Fruit fly (Drosophila melanogaster) ovary, adult (tissue): ENCODE data around the gene Rpn12.
"Not testable (repeated sequence)": the region's sequence is repeated elsewhere in the genome, so short reads cannot be mapped to it uniquely, and the experiment has no call there.

Experiments used
- CG17801 ChIP-seq: fragments of 200-800 bp; optimal IDR thresholded peaks from 2 replicates; lab custom pipeline; 2019; ENCODE audit warnings: missing biosample characterization, mild to moderate bottlenecking, missing genetic modification characterization, moderate library complexity; ENCODE audit not compliant: partially characterized antibody

Rpn12 gene

dm6 chr3L:16582678-16583315 is at the start of gene Rpn12:
Rpn12 (plus strand) TSS chr3L:16583028.
- TF ChIP-seq CG17801: peak; percentile 59

- peak; percentile 63 for TF ChIP-seq CG17801
Observed at dm6 chr3L:16533932-16534331, 48.9 kb upstream of the Rpn12 start.

DNA sequence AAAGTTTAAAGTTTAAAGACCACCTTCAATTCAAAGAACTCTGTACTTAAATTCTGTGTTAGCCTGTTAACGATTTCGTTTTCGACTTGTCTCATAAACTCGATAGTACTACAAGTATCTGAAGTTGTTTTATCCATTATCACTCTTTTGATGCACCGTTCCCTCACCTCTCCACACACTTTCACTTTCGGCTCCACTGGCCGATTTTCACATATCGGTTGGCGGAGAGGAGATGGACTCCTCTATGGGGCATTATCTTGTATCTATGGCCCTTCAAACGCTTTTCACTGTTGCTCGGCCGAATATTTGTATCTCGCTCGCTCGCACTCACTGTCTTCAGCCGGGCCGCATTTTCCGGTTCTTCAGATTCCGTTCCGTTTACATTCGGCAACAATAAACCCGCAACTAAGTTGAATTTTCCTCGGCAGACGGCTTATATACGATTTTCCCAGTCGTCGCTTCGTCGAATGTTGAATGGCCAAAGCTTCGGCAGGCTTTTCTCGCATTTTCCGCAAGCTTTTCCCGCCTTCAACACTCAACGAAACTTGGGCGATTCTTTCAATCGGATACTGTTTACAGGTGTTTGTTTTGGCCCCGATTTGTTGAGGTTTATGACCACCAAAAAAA is 39.7 kb upstream of the Rpn12 start, which contains the start of gene CG43373:
Gene CG43373 (minus strand): TSS at position 373 of the 627 bp plus-strand sequence.
- TF ChIP-seq CG17801: no peak

- no peak for TF ChIP-seq CG17801
Observed at dm6 chr3L:16544220-16544619, 38.6 kb upstream of the Rpn12 start.

- TF ChIP-seq CG17801: no peak
Observed at dm6 chr3L:16545511-16545910, 37.3 kb upstream of the Rpn12 start, which contains the start of gene CG13033. CG13033 (minus strand) TSS chr3L:16545628.

DNA sequence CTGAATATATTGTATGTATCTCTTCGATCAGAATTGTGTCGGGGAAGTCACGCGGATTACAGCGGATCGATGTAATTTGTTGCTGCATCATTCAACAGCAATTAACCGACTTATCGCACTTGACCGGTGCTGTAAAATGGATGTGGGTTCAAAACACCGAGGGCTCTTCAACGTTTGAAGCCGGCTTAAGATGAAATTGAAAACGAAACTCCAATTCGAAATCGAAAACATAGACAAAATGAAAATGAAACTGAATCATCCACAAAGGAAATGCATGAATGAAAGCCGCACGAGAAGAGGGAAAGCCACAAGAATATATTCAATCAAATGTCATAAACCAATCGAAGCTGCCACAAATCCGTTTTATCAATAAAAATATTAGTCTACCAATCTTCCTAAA is 36.7 kb upstream of the Rpn12 start:
- no peak for TF ChIP-seq CG17801

DNA sequence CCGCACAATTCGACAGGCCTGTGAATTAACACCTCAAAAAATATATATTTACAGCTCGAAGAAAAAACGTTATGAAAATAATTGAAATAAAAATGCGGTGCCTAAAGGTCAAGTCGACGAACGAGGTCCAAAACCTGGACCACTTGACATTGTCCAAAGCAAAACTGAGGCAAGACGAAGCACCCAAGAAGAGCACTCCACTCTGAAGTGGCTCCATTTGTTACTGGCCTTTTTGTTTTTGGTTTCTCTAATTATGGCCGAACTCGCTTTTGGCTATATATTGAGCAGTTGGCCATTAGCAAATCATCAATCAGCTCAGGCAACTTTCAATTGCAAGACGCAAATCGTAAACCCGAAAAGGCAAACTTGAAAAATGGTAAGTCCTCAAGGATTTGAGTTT is 26.3 kb upstream of the Rpn12 start, which contains the start of gene CG4229:
Gene CG4229 (plus strand): TSS at position 301 of the 400 bp plus-strand sequence.
- TF ChIP-seq CG17801: no peak

dm6 chr3L:16563361-16563760 is 19.5 kb upstream of the Rpn12 start:
- TF ChIP-seq CG17801: no peak

DNA sequence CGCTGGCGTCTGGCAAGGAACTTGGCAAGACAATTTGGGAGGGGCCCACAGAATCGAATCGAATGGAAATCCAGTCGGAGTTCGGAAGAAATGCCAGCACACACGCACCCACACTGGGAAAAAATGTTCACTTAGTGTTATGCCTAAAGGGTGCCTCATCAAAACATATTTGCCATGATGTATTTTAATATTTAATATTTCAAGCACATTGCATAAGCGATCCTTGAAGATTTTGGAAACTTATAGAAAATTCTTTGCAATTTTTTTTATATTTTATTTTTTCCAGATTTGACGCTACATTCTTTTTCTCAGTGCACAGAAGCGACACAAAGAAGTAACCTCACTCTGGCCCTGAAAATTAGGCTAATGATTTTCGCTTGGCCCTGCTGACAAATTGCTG is 16.7 kb upstream of the Rpn12 start:
- TF ChIP-seq CG17801: no peak

dm6 chr3L:16566700-16567221 is 16.1 kb upstream of the Rpn12 start, which contains the start of gene UQCR-6.4L:
UQCR-6.4L (plus strand) TSS chr3L:16566750.
- no peak for TF ChIP-seq CG17801

- TF ChIP-seq CG17801: no peak
Observed at dm6 chr3L:16567495-16567894, 15.3 kb upstream of the Rpn12 start.

DNA sequence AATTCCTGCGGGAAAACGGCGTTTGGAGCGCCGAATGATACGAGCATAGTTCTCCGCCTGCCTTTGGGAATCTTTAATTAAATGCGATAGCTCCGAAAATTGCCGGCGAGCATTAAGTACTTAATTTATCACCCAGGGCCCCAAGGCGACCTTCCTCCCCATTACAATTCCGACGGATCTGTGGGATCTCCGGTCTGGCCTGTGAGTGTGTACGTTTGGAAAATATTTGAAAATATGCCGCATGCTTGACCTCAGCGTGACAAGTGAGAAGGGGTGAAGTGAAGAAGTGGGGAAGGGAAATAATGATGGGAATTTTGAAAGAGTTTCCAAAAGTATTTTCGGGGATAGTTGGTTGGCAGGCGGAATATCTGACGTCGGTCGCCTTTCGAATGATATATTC is 13.4 kb upstream of the Rpn12 start:
- no peak for TF ChIP-seq CG17801

DNA sequence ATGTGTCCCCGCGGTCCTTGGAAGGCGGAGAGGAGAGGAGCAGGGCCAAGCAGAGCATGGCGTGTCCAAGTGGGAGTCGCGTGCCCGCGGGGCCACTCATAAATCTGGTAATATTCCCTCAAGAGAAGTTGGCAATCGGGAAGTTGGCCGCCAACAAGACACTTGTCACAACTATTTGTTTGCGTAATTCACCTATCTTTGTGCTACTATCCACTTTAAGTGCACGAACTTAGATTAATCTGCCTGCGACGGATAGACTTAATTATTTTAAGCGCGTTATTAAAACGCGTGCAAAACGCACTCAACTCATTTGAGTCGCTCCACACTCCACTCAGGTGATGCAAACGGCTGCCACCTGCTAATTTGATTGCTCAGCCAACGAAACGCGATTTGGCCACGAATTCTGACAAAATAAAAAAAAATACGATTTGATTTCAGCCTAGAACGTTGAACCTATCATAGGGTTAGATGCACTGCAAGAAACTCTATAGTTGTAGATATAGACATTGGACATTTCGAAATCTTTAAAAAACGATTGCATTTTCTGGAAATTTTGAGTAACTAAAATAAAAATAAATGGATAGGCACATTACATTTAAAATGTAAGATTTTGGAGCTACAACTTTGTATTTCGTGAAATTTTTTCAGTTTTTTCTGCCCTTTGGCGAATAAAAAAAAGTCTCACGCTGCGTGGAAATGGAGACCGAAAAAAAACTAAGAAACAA is 11.7 kb upstream of the Rpn12 start:
- no peak for TF ChIP-seq CG17801

- no peak for TF ChIP-seq CG17801
Observed at dm6 chr3L:16571739-16572063, 11.1 kb upstream of the Rpn12 start.

DNA sequence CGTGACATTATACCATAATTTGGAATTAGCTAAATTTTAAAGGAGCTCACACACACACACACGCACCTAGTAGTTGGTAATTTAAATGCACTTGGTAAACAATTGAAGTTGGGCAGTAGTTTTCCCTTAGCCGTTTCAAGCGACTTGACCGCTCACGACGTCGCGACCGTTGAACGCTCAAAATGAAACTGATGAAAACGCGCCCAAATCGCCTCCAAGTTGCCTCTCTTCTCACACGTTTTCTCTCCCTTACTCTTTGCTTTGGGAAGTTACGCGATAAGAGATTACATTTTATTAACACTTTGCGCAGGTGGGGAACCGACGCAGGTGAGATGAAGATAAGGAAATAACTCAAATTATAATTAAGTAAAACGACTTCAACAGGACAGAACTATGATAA is 10.6 kb upstream of the Rpn12 start:
- no peak for TF ChIP-seq CG17801

DNA sequence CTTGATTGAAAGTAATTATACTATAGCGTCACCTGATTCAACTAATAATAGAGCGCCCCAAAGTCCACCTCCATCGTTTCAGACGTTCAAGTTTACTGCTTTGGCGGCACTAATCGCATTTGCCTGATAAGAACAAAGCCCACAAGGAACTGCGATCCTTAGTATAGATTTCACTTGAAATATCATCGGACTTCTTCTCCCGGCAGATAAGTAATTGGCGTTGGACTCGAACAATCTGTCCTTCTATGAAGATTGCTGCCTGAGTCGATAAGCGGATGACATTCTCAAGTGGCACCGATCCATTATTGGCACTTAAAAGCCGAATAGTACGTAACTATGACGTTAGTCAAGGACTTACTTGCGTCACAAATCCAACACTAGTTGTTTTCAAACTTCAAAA is 9.6 kb upstream of the Rpn12 start, which contains the start of gene Mipp1:
Gene Mipp1 (minus strand): TSS at position 101 of the 400 bp plus-strand sequence.
- not testable (repeated sequence) for TF ChIP-seq CG17801

dm6 chr3L:16574307-16574946 is 8.4 kb upstream of the Rpn12 start, which contains the start of gene mbf1:
mbf1 (plus strand) TSS chr3L:16574436.
- TF ChIP-seq CG17801: no peak
